Fruit fly (Drosophila melanogaster) whole organism: ENCODE results near the gene Sse.
A peak's percentile ranks its signal among the peaks of the same experiment; 100 is the strongest.

Experiments
- CG8478 ChIP-seq: fragments of >200 bp; optimal IDR thresholded peaks from 2 replicates; lab custom pipeline; 2018; ENCODE audit warnings: inconsistent platforms
- Dll ChIP-seq: fragments of >200 bp; optimal IDR thresholded peaks from 2 replicates; lab custom pipeline; 2017
- EcR ChIP-seq, 2 experiments: fragments of >200 bp; optimal IDR thresholded peaks; 2 replicates each; lab custom pipeline; 2017; ENCODE audit warnings: missing biosample characterization in 2 of 2, missing genetic modification characterization in 2 of 2, missing genetic modification reagents in 2 of 2
- pan ChIP-seq: fragments of >200 bp; optimal IDR thresholded peaks from 2 replicates; lab custom pipeline; 2017
- psq ChIP-seq: fragments of >200 bp; optimal IDR thresholded peaks from 2 replicates; lab custom pipeline; 2017
- usp ChIP-seq: fragments of >200 bp; optimal IDR thresholded peaks from 2 replicates; lab custom pipeline; 2017; ENCODE audit warnings: missing biosample characterization, missing genetic modification characterization, mixed read lengths

Gene Sse

DNA sequence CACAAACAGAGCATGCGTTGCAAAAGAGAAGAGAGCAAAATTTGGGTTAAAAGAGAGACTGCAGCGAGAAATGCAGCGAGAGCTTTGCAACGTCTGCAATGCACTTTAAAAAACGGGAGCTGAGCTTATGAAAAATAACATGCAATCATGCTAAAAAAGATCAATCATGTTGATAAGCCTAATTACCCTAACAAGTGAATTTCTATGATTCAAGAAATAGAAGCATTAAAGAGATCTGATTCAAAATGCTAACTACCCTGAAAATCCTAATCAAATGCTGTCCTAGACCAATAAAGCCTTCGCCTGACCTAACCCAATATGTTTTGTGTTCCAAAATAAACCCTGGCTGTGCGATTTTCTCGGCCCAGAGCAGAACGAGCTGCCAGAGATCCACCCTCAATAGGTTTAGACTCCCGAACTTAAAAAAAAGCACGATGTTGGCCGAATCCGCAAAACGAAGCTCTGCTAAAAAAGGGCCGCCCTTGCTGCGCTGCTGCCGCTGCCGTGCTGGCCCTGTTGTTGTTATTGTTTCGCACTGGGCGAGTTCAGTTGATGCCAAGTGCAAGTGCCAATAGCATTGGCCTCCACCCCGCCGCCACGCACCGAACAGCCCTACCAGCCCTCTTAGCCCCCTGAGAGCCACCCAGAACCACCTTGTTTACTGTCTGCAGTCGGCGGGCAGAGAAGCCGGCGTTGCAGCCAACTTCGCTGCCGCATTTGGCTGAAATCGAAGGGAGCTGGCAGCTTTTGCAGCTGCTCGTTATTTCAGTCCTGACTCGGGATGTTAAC lies 26.6 kb downstream of the Sse start:
- TF ChIP-seq Dll (lab: Kevin White, UChicago) (no peak), EcR (GFP tag; optimal IDR thresholded peaks at IDR 0.05; lab: Kevin White, UChicago) (peak in 1 of 2 experiments; percentile 53)

DNA sequence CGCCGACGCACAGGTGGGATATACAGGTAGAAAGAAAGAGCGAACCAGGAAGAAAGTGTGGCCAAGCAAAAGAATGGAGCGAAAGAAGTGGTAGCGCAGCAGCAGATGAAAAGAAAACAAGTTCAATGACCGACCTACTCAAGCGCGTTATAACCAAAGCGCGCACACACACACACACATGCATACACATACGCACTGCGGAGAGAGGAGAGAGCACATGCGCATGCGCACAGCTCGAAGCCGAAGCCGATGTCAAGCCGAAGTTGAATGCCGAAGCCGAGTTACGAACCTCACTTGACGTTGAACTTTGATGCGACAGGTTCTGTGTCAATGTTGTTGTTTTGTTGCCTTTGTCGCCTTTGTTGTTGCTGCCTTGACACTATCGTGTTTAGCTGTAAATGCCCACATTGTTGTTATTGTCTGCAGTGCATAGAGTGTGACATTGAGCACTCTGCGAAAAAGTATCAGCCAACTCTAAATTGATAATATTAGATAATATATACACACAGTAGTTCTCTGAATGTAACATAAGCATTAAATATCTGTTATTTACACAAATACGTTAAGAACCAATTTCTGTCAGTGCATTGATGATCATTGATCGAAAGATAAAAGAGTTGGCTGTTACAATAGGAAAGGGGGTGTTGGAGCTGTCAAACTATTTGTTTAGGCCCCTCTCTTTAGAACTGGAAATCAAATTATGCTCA lies 27.7 kb downstream of the Sse start:
- TF ChIP-seq EcR (GFP tag; optimal IDR thresholded peaks at IDR 0.05; lab: Kevin White, UChicago) (peak; percentile 80 to 97), usp (GFP tag; lab: Kevin White, UChicago) (no peak)

DNA sequence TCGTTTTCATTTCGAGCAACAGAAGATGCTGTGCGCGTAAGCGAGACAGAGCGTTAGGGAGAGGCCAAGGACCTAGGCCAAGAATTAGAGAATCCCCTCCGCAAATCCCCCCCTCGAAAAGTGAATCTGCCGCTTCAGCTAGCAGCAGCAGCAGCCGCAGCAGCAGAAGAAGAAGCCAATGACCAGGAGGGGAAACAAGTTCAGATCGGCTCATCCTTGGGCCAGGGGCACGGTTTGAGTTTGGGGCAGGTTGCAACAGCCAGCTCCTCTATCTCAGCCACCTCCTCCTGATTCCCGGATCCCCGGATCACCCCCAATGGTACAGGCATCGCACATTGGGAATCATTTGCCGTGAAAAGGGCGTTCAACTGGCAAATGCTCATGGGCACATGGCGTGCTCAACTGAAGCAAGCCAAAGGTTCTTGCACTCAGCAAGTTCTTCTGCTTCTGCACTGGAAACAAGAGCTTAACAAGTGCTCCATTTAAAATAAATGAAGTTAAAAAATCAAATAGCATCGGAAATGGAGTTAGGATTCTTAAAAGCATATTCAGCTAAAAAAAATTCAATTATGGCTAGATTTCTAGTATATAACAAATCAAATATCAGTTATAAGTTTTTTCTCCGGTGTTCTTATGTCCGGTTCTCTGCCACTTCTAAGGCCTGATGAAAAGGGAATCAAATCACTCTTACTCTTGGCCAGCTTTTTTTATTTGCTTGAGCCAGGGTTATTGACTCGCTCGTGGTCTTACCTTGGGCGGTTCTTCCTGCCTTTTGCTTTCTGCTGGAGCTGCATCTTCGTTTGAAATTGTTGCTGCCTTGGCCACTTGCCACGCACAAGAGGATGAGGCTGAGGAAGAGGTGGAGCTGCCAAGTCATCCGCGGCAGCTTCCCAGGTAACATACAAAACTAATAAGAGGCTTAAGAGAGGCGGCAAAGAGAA lies 28.5 kb downstream of the Sse start:
- TF ChIP-seq usp (GFP tag; lab: Kevin White, UChicago) (no peak), EcR (GFP tag; optimal IDR thresholded peaks at IDR 0.05; lab: Kevin White, UChicago) (peak in 1 of 2 experiments; percentile 99), CG8478 (no peak)

DNA sequence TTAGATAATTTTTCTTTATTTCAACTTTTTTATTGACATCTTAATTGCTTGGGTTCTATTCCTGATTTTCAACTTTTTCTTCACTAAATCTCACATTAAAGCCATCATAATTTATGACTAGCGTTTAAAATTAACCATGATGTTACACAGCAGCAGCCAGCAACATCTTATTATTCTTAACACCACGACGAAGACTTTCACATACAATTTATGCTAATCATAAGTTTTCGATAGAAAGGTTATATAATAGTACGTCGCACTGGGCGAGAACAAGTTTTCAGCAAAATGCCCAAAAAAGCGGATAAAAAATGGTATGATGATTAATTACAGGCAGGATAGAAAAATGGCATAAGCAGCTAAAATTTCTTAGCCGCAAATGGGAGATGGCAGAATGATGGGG lies 30.1 kb downstream of the Sse start:
- no peak for TF ChIP-seq pan (lab: Kevin White, UChicago)
- no peak for TF ChIP-seq EcR (GFP tag; optimal IDR thresholded peaks at IDR 0.05; lab: Kevin White, UChicago)
- TF ChIP-seq Dll (lab: Kevin White, UChicago), result no peak
- no peak for TF ChIP-seq psq
- no peak for TF ChIP-seq usp (GFP tag; lab: Kevin White, UChicago)
- no peak for TF ChIP-seq CG8478

DNA sequence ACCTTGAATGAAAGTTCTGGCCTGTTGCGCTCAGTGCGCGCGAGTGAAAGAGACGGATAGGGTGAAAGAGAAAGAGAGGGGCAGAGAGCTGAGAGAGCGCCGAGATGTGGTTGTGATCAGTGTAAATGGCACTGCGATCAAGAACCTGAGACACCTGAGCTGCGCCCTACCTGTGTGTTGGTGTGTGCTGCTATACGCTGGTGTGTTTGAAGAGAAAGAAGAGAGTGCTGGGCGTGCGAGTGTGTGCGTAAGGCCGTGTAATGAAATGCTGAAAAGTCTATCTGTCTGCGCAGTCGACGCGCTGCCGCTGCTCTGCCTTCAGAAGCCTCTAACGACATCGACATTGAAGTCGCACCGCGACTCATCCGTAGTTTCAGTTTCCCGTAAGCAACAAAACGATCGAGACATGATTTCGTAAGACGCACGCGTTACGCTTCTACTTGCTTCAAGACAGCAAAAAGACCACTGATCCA lies 31.4 kb downstream of the Sse start, which contains the start of gene Blimp-1:
Gene Blimp-1 (plus strand): TSS at position 376 of the 473 bp plus-strand sequence.
- TF ChIP-seq EcR (GFP tag; optimal IDR thresholded peaks at IDR 0.05; lab: Kevin White, UChicago), result peak in 1 of 2 experiments; percentile 72
- TF ChIP-seq CG8478, result no peak
- no peak for TF ChIP-seq pan (lab: Kevin White, UChicago)
- TF ChIP-seq Dll (lab: Kevin White, UChicago), result peak; percentile 88
- no peak for TF ChIP-seq psq
- no peak for TF ChIP-seq usp (GFP tag; lab: Kevin White, UChicago)

DNA sequence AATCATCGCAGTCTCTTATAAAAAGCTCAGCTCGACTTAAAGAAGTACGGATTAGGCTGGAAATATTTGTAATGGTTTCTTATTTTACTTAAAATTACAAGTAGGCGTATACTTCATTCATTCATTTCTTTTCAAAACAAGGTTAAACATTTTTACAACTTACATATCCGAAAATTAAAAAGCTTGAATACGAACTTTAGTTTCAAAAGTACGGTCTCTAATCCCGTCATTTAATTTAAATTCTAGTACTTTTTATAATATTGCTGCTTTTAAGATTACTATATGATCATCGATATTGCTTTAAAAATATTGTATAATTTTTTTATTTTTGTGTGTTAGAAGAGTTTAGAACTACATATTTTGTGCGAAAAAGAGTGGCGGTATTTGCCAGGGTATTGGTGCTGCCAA lies 31.9 kb downstream of the Sse start:
- TF ChIP-seq pan (lab: Kevin White, UChicago) (no peak), CG8478 (no peak), psq (no peak), EcR (GFP tag; optimal IDR thresholded peaks at IDR 0.05; lab: Kevin White, UChicago) (no peak), usp (GFP tag; lab: Kevin White, UChicago) (no peak), Dll (lab: Kevin White, UChicago) (no peak)

DNA sequence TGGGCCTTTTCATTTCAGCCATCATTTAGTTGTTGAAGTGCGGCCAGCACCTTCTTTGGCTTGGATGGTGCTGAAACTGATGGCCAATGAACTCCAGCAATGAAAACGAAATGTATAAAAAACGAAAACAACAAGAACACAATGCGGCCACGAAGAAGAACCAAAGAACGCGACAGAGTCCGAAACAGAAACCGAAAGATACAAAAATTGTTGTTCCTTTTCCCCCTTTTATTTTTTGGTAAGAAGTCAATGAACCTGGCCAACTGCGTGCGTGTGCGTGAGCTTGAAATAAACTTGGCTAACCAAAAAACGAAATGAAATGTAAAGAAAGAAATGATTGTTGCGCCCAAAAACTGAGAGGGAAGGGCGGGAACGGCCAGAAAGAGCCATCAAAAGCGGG lies 34.2 kb downstream of the Sse start:
- TF ChIP-seq Dll (lab: Kevin White, UChicago) (no peak), EcR (GFP tag; optimal IDR thresholded peaks at IDR 0.05; lab: Kevin White, UChicago) (peak; percentile 46 to 78)

DNA sequence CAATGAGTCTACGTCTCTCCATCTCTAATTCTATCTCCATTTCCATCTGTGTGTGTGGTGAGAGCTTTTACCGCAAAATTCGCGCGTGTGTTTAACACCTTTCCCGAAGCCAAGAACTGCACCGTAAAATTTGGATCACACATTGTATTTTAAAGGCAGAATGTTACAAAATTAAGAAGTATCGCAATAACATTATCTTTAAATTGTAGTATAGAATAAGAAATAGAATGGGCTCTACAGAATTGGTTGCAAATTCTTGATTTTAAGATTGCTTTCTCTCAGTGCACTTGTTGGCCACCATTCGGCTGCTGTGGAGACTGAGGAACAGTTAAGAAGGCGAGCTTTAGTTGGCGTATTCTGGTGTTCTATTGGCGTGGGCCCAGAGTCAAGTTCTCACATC lies 35.6 kb downstream of the Sse start:
- TF ChIP-seq Dll (lab: Kevin White, UChicago) (no peak), usp (GFP tag; lab: Kevin White, UChicago) (no peak), pan (lab: Kevin White, UChicago) (no peak), CG8478 (no peak), psq (no peak), EcR (GFP tag; optimal IDR thresholded peaks at IDR 0.05; lab: Kevin White, UChicago) (no peak)

DNA sequence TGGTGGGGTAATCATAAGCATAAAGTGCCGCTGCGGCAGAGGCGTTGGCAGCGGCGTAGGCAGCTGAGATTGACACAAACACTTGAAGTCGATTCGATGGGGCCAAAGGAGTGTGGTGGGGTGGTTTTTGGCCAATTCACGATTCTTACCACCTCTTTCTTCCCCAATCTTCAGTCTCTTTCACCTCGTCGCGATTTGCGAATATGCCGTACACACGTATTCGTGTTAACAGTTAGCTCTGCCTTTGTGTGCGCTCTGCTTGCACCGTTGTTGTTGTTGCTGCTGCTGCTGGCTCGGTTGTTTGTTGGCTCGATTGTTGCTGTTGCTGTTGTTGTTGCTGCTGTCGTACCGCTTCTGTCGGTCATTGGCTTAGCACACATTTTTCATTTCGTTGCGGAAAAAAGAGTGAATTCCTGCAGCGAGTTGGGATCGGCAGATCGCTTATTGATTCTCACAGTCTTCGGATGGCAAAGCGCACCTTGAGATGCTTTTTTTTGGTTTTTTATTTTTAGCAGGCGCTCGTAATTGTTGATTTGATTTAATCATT lies 36.9 kb downstream of the Sse start:
- TF ChIP-seq CG8478 (no peak), EcR (GFP tag; optimal IDR thresholded peaks at IDR 0.05; lab: Kevin White, UChicago) (peak; percentile 62 to 86)

DNA sequence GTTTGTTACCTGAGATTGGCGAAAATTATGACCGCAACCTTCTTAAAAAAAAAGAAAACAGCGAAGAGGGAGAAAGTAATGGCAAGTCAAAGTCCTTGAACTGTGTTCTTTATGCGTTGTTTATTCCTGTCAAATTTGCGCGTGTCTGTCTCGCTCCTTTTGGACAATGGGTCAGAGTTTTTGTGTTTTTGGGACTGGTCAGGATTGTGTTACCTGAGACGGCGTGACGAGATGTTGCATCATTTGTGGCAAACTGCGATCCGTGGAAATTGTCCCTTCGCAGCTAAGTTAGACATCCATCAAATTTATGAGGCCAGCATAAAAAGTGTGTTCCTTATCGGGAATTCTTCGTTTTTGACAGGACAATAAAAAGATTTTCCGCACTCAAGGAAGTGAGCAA lies 38.8 kb downstream of the Sse start:
- TF ChIP-seq psq, result no peak
- no peak for TF ChIP-seq pan (lab: Kevin White, UChicago)

DNA sequence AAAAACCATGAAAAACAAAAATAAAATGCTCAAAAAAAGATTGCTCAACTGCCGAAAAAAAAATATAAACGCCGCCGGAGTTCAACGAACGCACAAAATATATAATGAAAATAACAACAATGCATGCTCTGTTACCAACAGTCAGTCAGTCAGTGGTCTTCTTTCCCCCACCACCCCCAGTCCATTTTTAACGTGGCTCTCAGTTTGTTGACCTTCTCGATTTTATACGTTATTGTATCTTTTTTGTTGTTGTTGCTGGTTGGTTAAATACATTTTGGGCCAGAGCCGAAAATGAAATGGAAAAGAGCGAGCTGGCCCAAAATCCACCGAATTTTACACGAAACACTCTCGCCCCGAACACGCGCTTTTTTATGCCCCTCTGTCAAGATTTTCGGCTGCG lies 40.1 kb downstream of the Sse start:
- TF ChIP-seq EcR (GFP tag; optimal IDR thresholded peaks at IDR 0.05; lab: Kevin White, UChicago), result peak in 1 of 2 experiments; percentile 93
- no peak for TF ChIP-seq usp (GFP tag; lab: Kevin White, UChicago)
- peak; percentile 10 for TF ChIP-seq Dll (lab: Kevin White, UChicago)
- TF ChIP-seq pan (lab: Kevin White, UChicago), result no peak

DNA sequence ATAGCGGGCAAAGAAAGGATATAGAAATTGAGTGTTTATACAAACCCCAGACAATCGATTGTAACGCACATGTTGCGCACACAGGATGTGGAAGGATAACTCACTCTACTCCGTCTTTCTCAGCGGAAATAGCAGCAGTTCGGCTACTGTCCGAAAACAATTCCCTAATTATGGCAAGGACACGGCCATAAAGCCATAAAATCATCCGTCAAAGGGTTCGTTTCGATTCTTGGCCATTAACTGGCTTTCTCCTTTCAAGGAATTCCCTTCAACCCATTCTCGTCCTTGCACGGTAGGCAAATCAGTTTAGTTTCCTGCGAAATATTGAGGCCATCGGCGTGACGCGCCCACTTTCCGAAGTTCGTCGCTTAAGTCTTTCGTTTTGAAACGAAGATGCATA lies 40.5 kb downstream of the Sse start:
- TF ChIP-seq usp (GFP tag; lab: Kevin White, UChicago) (no peak), Dll (lab: Kevin White, UChicago) (no peak), pan (lab: Kevin White, UChicago) (no peak), psq (no peak), EcR (GFP tag; optimal IDR thresholded peaks at IDR 0.05; lab: Kevin White, UChicago) (no peak), CG8478 (no peak)
